Fruit fly (Drosophila melanogaster): Measurements from ENCODE around the gene snsl.

dm6 chr2L:4950667-4951066 lies 44.1 kb upstream of the snsl start, which contains the start of gene Jon25Biii:
- TF ChIP-seq psq (optimal IDR thresholded peaks at IDR 0.05), result no peak
- no peak for TF ChIP-seq Myc (optimal IDR thresholded peaks at IDR 0.05)
- TF ChIP-seq Sin3A (optimal IDR thresholded peaks at IDR 0.05), result no peak
- no peak for TF ChIP-seq ttk (optimal IDR thresholded peaks at IDR 0.05)

Data from Kc167 (cell line).